Fruit fly (Drosophila melanogaster) Kc167 (cell line): Measurements from ENCODE around the gene Arfip.

Experiments used
- Myc ChIP-seq: fragments of >200 bp; optimal IDR thresholded peaks from 2 replicates; lab custom pipeline; 2017; ENCODE audit warnings: missing external identifiers
- Sin3A ChIP-seq: fragments of >200 bp; optimal IDR thresholded peaks from 2 replicates; lab custom pipeline; 2018; ENCODE audit warnings: missing external identifiers
- h ChIP-seq: fragments of >200 bp; optimal IDR thresholded peaks from 3 replicates; lab custom pipeline; 2018; ENCODE audit warnings: missing external identifiers
- insv ChIP-seq: fragments of >200 bp; optimal IDR thresholded peaks from 3 replicates; lab custom pipeline; 2018; ENCODE audit warnings: missing external identifiers
- psq ChIP-seq: fragments of >200 bp; optimal IDR thresholded peaks from 2 replicates; lab custom pipeline; 2017; ENCODE audit warnings: missing external identifiers
- ttk ChIP-seq: sonication (Bioruptor generic); optimal IDR thresholded peaks from 2 replicates; lab custom pipeline; 2017; ENCODE audit warnings: missing external identifiers

dm6 chr3R:11260966-11261530 lies 26.2 kb upstream of the Arfip start:
- TF ChIP-seq psq (lab: Kevin White, UChicago), result no peak
- TF ChIP-seq insv (lab: Kevin White, UChicago), result no peak
- no peak for TF ChIP-seq h (lab: Kevin White, UChicago)
- TF ChIP-seq ttk, result no peak
- TF ChIP-seq Myc (lab: Kevin White, UChicago), result no peak
- TF ChIP-seq Sin3A (lab: Kevin White, UChicago), result no peak
